Worm (Caenorhabditis elegans) whole organism, early embryonic: ENCODE measurements around the gene C50F4.8.

Source experiments
- B0310.2 ChIP-seq: sonication (generic microtip); optimal IDR thresholded peaks from 2 replicates; lab custom pipeline; 2016; ENCODE audit warnings: mild to moderate bottlenecking, missing genetic modification characterization, missing compliant biosample characterization
- F13C5.2 ChIP-seq: sonication (generic microtip); optimal IDR thresholded peaks from 2 replicates; lab custom pipeline; 2017; ENCODE audit warnings: mild to moderate bottlenecking, missing genetic modification characterization, inconsistent platforms, missing compliant biosample characterization
- aly-1 ChIP-seq: sonication (generic microtip); optimal IDR thresholded peaks from 2 replicates; lab custom pipeline; 2016; ENCODE audit warnings: missing genetic modification characterization, missing compliant biosample characterization
- ama-1 ChIP-seq: fragments of 150-350 bp; optimal IDR thresholded peaks from 2 replicates; lab custom pipeline; 2014
- ceh-13 ChIP-seq: fragments of 200-800 bp; sonication (Bioruptor generic); optimal IDR thresholded peaks from 2 replicates; lab custom pipeline; 2018; ENCODE audit warnings: mild to moderate bottlenecking, missing genetic modification characterization, missing compliant biosample characterization
- ceh-36 ChIP-seq: sonication (generic microtip); optimal IDR thresholded peaks from 2 replicates; lab custom pipeline; 2016; ENCODE audit warnings: missing genetic modification characterization, inconsistent platforms, missing compliant biosample characterization
- ets-7 ChIP-seq: sonication (generic microtip); optimal IDR thresholded peaks from 2 replicates; lab custom pipeline; 2016; ENCODE audit warnings: missing genotype, missing genetic modification characterization, missing compliant biosample characterization
- flt-1 ChIP-seq: fragments of 200-800 bp; sonication (Bioruptor generic); IDR thresholded peaks from 2 replicates; pipeline ENCODE4 v1.3.6; 2022; ENCODE audit warnings: missing genetic modification characterization, missing compliant biosample characterization
- hmbx-1 ChIP-seq: sonication (generic microtip); optimal IDR thresholded peaks from 2 replicates; lab custom pipeline; 2016; ENCODE audit warnings: mild to moderate bottlenecking, missing genetic modification characterization, missing compliant biosample characterization
- hmg-4 ChIP-seq: fragments of 200-800 bp; sonication (Bioruptor generic); optimal IDR thresholded peaks from 2 replicates; lab custom pipeline; 2018; ENCODE audit warnings: mild to moderate bottlenecking, missing genetic modification characterization, missing compliant biosample characterization
- hnd-1 ChIP-seq: sonication (generic microtip); optimal IDR thresholded peaks from 2 replicates; lab custom pipeline; 2016; ENCODE audit warnings: missing genetic modification characterization, missing compliant biosample characterization
- pes-1 ChIP-seq: fragments of 200-800 bp; sonication (Bioruptor generic); IDR thresholded peaks from 2 replicates; pipeline ENCODE4 v1.3.6; 2022; ENCODE audit warnings: missing genetic modification reagents, missing genetic modification characterization, missing compliant biosample characterization
- scrt-1 ChIP-seq: fragments of 200-800 bp; sonication (Bioruptor generic); IDR thresholded peaks from 2 replicates; pipeline ENCODE4 v1.3.6; 2022; ENCODE audit warnings: missing genetic modification characterization, missing compliant biosample characterization
- sea-1 ChIP-seq: fragments of 200-800 bp; sonication (Bioruptor generic); conservative IDR thresholded peaks from 2 replicates; pipeline ENCODE4 v1.3.6; 2022; ENCODE audit warnings: missing genetic modification characterization, missing compliant biosample characterization
- tbx-11 ChIP-seq: fragments of 200-800 bp; sonication (Bioruptor generic); IDR thresholded peaks from 2 replicates; pipeline ENCODE4 v1.3.6; 2022; ENCODE audit warnings: missing genetic modification characterization, missing compliant biosample characterization
- tbx-37 ChIP-seq: fragments of 200-800 bp; sonication (Bioruptor generic); conservative IDR thresholded peaks from 2 replicates; pipeline ENCODE4 v1.3.6; 2022; ENCODE audit warnings: missing genetic modification reagents, missing genetic modification characterization, missing compliant biosample characterization
- tra-4 ChIP-seq: sonication (generic microtip); optimal IDR thresholded peaks from 2 replicates; lab custom pipeline; 2017; ENCODE audit warnings: missing genetic modification characterization, missing compliant biosample characterization

The C50F4.8 gene

DNA sequence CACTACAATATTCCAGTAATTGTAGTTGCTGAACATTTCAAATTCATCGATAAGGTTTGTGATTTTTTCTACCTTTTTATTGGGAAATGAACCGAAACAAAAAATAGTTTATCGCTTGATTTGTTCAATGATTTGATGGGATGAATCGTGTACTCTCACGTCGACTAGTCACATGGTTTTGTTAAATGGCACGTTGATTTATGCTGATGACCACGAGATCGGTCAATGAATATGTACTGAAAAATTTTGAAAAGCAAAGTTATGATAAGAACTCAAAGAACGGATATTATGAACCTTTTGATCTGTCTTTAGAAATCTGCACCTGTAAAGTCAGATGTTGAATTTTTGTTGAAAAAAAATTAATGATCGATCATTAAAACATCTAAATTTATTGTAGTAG, 2.4 kb downstream of the C50F4.8 start:
- TF ChIP-seq tbx-11 (GFP tag; lab: Robert Waterston, UW) (no peak), pes-1 (no peak), sea-1 (GFP tag; lab: Robert Waterston, UW) (no peak), F13C5.2 (tag; lab: Kevin White, UChicago) (no peak), hmg-4 (no peak), ceh-36 (no peak), flt-1 (GFP tag; lab: Robert Waterston, UW) (no peak), tra-4 (no peak), ceh-13 (GFP tag; lab: Kevin White, UChicago) (no peak), aly-1 (no peak), scrt-1 (GFP tag; lab: Robert Waterston, UW) (no peak), ama-1 (lab: Kevin White, UChicago) (no peak), hmbx-1 (no peak), ets-7 (tag; lab: Kevin White, UChicago) (no peak), hnd-1 (tag; lab: Kevin White, UChicago) (no peak), B0310.2 (tag; lab: Kevin White, UChicago) (no peak), tbx-37 (GFP tag; lab: Robert Waterston, UW) (no peak)

DNA sequence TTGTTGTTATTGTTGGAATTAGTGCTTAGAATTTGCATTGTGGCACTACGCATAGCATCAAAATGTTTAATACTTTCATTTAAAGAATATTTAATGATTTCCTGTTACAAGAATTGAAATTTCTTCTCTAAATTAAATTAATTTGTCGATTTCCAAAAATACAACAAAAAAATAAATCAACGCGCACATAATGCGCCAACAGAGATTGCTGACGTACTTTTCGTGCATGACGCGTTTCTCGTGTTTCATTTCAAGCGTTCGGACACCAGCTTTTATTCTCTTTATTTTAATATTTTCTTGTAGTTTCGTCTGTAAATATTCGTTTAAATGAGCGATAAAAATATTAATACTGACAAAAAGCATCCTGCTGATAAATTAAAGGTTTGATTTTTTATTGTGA, 5.1 kb downstream of the C50F4.8 start, which contains the start of gene eif-2Bdelta:
eif-2Bdelta (plus strand) TSS at position 235 of the 400 bp plus-strand sequence.
- TF ChIP-seq tra-4 (no peak), tbx-37 (GFP tag; lab: Robert Waterston, UW) (no peak), sea-1 (GFP tag; lab: Robert Waterston, UW) (no peak), ets-7 (tag; lab: Kevin White, UChicago) (no peak), pes-1 (no peak), ceh-36 (no peak), ama-1 (lab: Kevin White, UChicago) (no peak), aly-1 (no peak), ceh-13 (GFP tag; lab: Kevin White, UChicago) (no peak), F13C5.2 (tag; lab: Kevin White, UChicago) (no peak)

DNA sequence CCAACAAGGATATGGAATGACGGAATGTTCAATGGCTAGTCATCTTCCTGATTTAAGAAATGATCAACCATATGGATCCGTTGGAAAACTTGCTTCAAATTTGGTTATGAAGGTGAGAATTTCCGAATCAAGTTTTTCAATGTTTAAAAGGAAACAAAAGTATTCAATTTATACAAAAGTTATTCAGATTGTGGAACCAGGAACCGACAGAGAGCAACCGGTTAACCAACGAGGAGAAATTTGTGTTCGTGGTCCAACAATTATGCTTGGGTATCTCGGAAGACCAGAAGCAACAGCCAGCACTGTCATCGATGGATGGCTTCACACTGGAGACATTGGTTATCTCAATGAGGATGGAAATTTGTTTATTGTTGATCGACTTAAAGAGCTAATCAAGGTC, 9.1 kb downstream of the C50F4.8 start:
- TF ChIP-seq hnd-1 (tag; lab: Kevin White, UChicago): no peak
- no peak for TF ChIP-seq pes-1
- TF ChIP-seq ama-1 (lab: Kevin White, UChicago): no peak
- no peak for TF ChIP-seq flt-1 (GFP tag; lab: Robert Waterston, UW)
- TF ChIP-seq hmg-4: no peak
- no peak for TF ChIP-seq sea-1 (GFP tag; lab: Robert Waterston, UW)
- TF ChIP-seq aly-1: no peak
- TF ChIP-seq tbx-37 (GFP tag; lab: Robert Waterston, UW): no peak
- TF ChIP-seq tra-4: no peak

DNA sequence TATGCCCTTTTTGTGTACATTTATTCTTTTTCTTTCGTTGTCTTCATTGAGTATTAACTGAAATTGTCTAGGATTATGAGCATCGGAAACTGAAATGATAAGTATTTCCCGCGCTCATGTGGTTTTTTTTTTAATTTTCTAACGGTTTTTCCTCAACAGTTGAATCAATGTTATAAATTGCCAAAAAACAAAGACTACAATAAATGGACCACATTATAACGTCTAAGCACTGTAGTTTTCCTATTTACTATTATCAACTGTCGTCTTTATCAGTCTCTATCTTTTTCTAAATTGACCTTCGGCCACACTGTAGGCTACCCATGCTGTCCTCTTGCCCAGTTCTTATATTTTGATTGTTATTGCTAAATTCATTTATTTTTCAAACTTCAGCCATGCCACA, 10.9 kb downstream of the C50F4.8 start, which contains the start of gene acs-14:
acs-14 (plus strand) TSS at position 391 of the 400 bp plus-strand sequence.
- TF ChIP-seq aly-1 (no peak), scrt-1 (GFP tag; lab: Robert Waterston, UW) (no peak), flt-1 (GFP tag; lab: Robert Waterston, UW) (no peak), ama-1 (lab: Kevin White, UChicago) (no peak), sea-1 (GFP tag; lab: Robert Waterston, UW) (no peak), pes-1 (no peak), ceh-36 (no peak)

DNA sequence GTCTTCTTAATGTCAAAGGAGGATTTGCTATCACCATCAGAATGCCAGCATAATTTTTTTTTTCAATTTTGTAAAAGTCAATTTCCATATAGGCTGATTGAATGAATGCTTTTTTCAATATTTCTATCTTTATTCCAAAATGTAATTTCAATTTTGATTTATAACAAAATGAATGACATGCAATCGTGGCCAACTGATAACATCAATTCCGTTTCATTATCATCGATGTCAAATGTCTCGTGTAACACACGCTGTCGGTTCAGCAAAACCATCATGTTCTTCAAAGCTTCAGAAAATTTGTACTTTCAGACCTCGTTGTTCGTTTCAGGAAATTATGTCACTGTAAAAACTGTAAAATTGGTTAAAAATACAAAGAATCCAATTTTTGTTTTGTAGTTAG, 11.7 kb downstream of the C50F4.8 start:
- no peak for TF ChIP-seq aly-1
- no peak for TF ChIP-seq ama-1 (lab: Kevin White, UChicago)

ce11 chrV:9504474-9504960, 14.1 kb downstream of the C50F4.8 start, which contains the start of gene haao-1:
Gene haao-1, plus strand, starts transcription at chrV:9504910.
- TF ChIP-seq hmbx-1 (no peak), F13C5.2 (tag; lab: Kevin White, UChicago) (no peak), ama-1 (lab: Kevin White, UChicago) (no peak), aly-1 (no peak), ceh-36 (no peak), flt-1 (GFP tag; lab: Robert Waterston, UW) (no peak), B0310.2 (tag; lab: Kevin White, UChicago) (no peak), sea-1 (GFP tag; lab: Robert Waterston, UW) (no peak), hmg-4 (no peak), tbx-11 (GFP tag; lab: Robert Waterston, UW) (no peak), ets-7 (tag; lab: Kevin White, UChicago) (no peak), tbx-37 (GFP tag; lab: Robert Waterston, UW) (no peak), tra-4 (no peak), ceh-13 (GFP tag; lab: Kevin White, UChicago) (no peak), pes-1 (no peak), hnd-1 (tag; lab: Kevin White, UChicago) (no peak), scrt-1 (GFP tag; lab: Robert Waterston, UW) (no peak)

DNA sequence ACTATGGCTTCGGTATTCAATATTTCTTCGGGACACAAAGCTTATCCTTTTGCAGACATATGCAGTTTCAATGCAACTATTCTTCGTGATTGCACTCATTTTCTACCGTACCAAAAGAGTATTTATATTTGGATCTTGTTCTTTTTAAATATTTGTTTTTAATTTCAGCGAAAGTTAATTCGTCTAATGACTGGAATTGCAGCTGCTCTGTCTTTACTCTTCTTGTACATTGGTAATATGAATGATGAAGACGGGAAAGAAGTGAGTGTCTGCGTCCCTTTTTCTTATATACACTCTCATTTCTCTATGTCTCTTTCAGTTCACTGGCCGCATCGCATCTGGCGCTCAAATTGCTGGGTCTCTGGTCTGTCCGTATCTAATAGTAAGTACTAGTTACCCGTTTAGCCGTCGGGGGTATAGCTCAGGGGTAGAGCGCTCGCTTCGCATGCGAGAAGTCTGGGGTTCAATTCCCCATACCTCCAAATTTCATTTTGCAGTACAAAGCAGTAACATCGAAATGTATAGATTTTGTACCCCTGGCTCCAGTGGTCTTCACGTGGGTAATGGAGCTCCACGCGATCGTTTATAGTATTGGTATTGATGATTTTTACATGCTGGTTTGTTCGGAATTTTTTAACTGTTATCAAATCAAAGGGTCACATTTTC, 15.4 kb downstream of the C50F4.8 start:
- TF ChIP-seq tbx-37 (GFP tag; lab: Robert Waterston, UW) (peak; percentile 92), ama-1 (lab: Kevin White, UChicago) (no peak), B0310.2 (tag; lab: Kevin White, UChicago) (peak; percentile 93), tra-4 (peak; percentile 75), hnd-1 (tag; lab: Kevin White, UChicago) (peak; percentile 87), flt-1 (GFP tag; lab: Robert Waterston, UW) (peak; percentile 96), hmg-4 (peak; percentile 96), pes-1 (no peak; the same call in 1 of the 2 replicates), sea-1 (GFP tag; lab: Robert Waterston, UW) (peak; percentile 96), ets-7 (tag; lab: Kevin White, UChicago) (peak; percentile 76), F13C5.2 (tag; lab: Kevin White, UChicago) (peak; percentile 91), aly-1 (peak; percentile 91), ceh-13 (GFP tag; lab: Kevin White, UChicago) (peak; percentile 84), scrt-1 (GFP tag; lab: Robert Waterston, UW) (peak; percentile 97), ceh-36 (peak; percentile 91), hmbx-1 (peak; percentile 74), tbx-11 (GFP tag; lab: Robert Waterston, UW) (peak; percentile 94)
